Fruit fly (Drosophila melanogaster): ENCODE results near the gene Gapvd1.

The Gapvd1 gene

dm6 chrX:11359081-11359481 is 33.9 kb downstream of the Gapvd1 start, which contains the start of gene Pa1 (continued):
- TF ChIP-seq Elba2 (GFP tag; optimal IDR thresholded peaks at IDR 0.05) (peak; percentile 22), CG9797 (GFP tag; optimal IDR thresholded peaks at IDR 0.05) (peak; percentile 2), CG2120 (GFP tag; optimal IDR thresholded peaks at IDR 0.05) (peak; percentile 2)

- TF ChIP-seq Ets97D (GFP tag; optimal IDR thresholded peaks at IDR 0.05) (peak; percentile 52), HLH4C (GFP tag; IDR thresholded peaks at IDR 0.05; ENCODE audit: partially characterized antibody) (peak; percentile 97), Nf-YA (GFP tag; IDR thresholded peaks at IDR 0.05) (no peak), CG42726 (GFP tag; IDR thresholded peaks at IDR 0.05; ENCODE audit: partially characterized antibody) (peak; percentile 71; the same call in 1 of the 2 replicates), CG2129 (GFP tag; IDR thresholded peaks at IDR 0.05; ENCODE audit: partially characterized antibody) (peak; percentile 65), Opbp (GFP tag; IDR thresholded peaks at IDR 0.05; ENCODE audit: partially characterized antibody) (peak; percentile 88), Sin3A (optimal IDR thresholded peaks at IDR 0.05) (peak; percentile 79), Bgb (GFP tag; IDR thresholded peaks at IDR 0.05; ENCODE audit: partially characterized antibody) (peak; percentile 90), Dad (GFP tag; optimal IDR thresholded peaks at IDR 0.05) (no peak), CG14860 (GFP tag; IDR thresholded peaks at IDR 0.05; ENCODE audit: partially characterized antibody) (peak; percentile 92), Med (GFP tag) (peak; percentile 67), ash1 (GFP tag; optimal IDR thresholded peaks at IDR 0.05) (no peak), prd (optimal IDR thresholded peaks at IDR 0.05) (no peak), prd (GFP tag; IDR thresholded peaks at IDR 0.05) (no peak), zen2 (GFP tag; IDR thresholded peaks at IDR 0.05; ENCODE audit: partially characterized antibody) (peak; percentile 77), YL-1 (GFP tag; optimal IDR thresholded peaks at IDR 0.05) (peak; percentile 32), br (optimal IDR thresholded peaks at IDR 0.05) (no peak), sug (tag; optimal IDR thresholded peaks at IDR 0.05) (peak; percentile 35), CG10147 (GFP tag; optimal IDR thresholded peaks at IDR 0.05) (peak; percentile 17), CG4617 (GFP tag; optimal IDR thresholded peaks at IDR 0.05; ENCODE audit: borderline replicate concordance) (peak; percentile 58), Meics (GFP tag; optimal IDR thresholded peaks at IDR 0.05) (no peak), Dref (GFP tag; IDR thresholded peaks at IDR 0.05) (peak; percentile 94), tna (GFP tag; IDR thresholded peaks at IDR 0.05; ENCODE audit: partially characterized antibody) (peak; percentile 87), Doc3 (GFP tag; IDR thresholded peaks at IDR 0.05; ENCODE audit: partially characterized antibody) (peak; percentile 66; the same call in 2 of the 3 replicates), Ets65A (GFP tag) (peak; percentile 59), CG33557 (GFP tag; optimal IDR thresholded peaks at IDR 0.05) (no peak), CG4360 (GFP tag; IDR thresholded peaks at IDR 0.05) (no peak), dm (GFP tag; optimal IDR thresholded peaks at IDR 0.05) (peak; percentile 46), cg (GFP tag; optimal IDR thresholded peaks at IDR 0.05) (no peak), nerfin-2 (GFP tag; IDR thresholded peaks at IDR 0.05; ENCODE audit: partially characterized antibody) (peak; percentile 93), CG4854 (GFP tag; optimal IDR thresholded peaks at IDR 0.05) (peak; percentile 89), CG12391 (tag; optimal IDR thresholded peaks at IDR 0.05) (peak; percentile 10), Scr (GFP tag; IDR thresholded peaks at IDR 0.05; ENCODE audit: partially characterized antibody) (peak; percentile 91), E2f2 (GFP tag; IDR thresholded peaks at IDR 0.05) (peak; percentile 52), bbx (GFP tag; IDR thresholded peaks at IDR 0.05; ENCODE audit: partially characterized antibody) (peak; percentile 86), CG10267 (tag; optimal IDR thresholded peaks at IDR 0.05) (peak; percentile 41), BEAF-32 (GFP tag; optimal IDR thresholded peaks at IDR 0.05) (peak; percentile 91), CG18262 (tag; optimal IDR thresholded peaks at IDR 0.05) (no peak), sna (GFP tag; IDR thresholded peaks at IDR 0.05; ENCODE audit: partially characterized antibody) (peak; percentile 88), Sry-δ (GFP tag; optimal IDR thresholded peaks at IDR 0.05) (peak; percentile 77), amos (GFP tag; IDR thresholded peaks at IDR 0.05; ENCODE audit: partially characterized antibody) (peak; percentile 89), CG12659 (GFP tag; optimal IDR thresholded peaks at IDR 0.05) (peak; percentile 66), Pdp1 (GFP tag; optimal IDR thresholded peaks at IDR 0.05) (peak in 1 of 2 experiments; percentile 92)
Observed at dm6 chrX:11367783-11368509, 42.8 kb downstream of the Gapvd1 start, which contains the start of the genes hop and Tim8. hop (minus strand) TSS chrX:11368098. Tim8 (plus strand) TSS chrX:11368445.

All from whole organism, embryonic.